Fruit fly (Drosophila melanogaster) S2 (cell line): ENCODE data around the gene Cyp4ac3.

Experiments used
- CG8478 ChIP-seq: fragments of >200 bp; optimal IDR thresholded peaks from 2 replicates; lab custom pipeline; 2018
- CTCF ChIP-seq, 2 experiments: fragments of >200 bp; optimal IDR thresholded peaks; 2 replicates each; lab custom pipeline; 2018

DNA sequence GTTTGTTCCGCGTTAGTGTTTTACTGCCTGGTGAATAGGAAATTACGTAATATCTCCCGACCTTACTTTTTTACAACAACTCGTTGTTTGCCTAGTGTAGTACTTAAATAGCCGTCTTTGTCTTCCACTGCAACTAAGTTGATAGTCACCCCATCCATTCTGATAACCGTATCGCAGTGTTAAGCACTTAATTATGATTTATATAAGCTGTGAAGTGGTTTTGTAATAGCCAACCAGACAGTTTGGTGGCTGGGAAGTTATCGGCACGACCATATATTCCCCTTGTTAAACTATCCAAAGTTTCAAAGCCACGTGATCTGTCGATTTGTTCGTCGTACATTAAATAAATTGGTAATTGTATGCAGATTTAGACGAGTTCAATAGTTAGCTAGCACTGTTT is 36.1 kb downstream of the Cyp4ac3 start:
- TF ChIP-seq CTCF (optimal IDR thresholded peaks at IDR 0.05; lab: Kevin White, UChicago) = no peak
- TF ChIP-seq CG8478 = no peak
